Worm (Caenorhabditis elegans) whole organism, L2 larva: ENCODE results near the gene rnp-9.

ENCODE experiments used
- C34F6.9 ChIP-seq: fragments of 150-350 bp; optimal IDR thresholded peaks from 2 replicates; lab custom pipeline; 2014; ENCODE audit warnings: missing biosample characterization, missing genetic modification characterization
- F13H6.1 ChIP-seq: sonication (generic microtip); optimal IDR thresholded peaks from 2 replicates; lab custom pipeline; 2016; ENCODE audit warnings: missing genetic modification characterization, missing compliant biosample characterization
- R02D3.7 ChIP-seq: fragments of 150-350 bp; optimal IDR thresholded peaks from 2 replicates; lab custom pipeline; 2014; ENCODE audit warnings: missing biosample characterization, missing genetic modification characterization
- Y55F3AM.14 ChIP-seq: fragments of 200-800 bp; sonication (Bioruptor generic); optimal IDR thresholded peaks from 2 replicates; lab custom pipeline; 2018; ENCODE audit warnings: mild to moderate bottlenecking, missing genetic modification characterization, missing compliant biosample characterization
- ZK546.5 ChIP-seq: sonication (generic microtip); optimal IDR thresholded peaks from 2 replicates; lab custom pipeline; 2017; ENCODE audit warnings: missing biosample characterization, missing genetic modification characterization
- alr-1 ChIP-seq: fragments of 150-350 bp; optimal IDR thresholded peaks from 2 replicates; lab custom pipeline; 2014; ENCODE audit warnings: missing biosample characterization, missing genetic modification characterization
- aly-2 ChIP-seq: fragments of 150-350 bp; optimal IDR thresholded peaks from 2 replicates; lab custom pipeline; 2014; ENCODE audit warnings: missing biosample characterization, missing genetic modification characterization
- ama-1 ChIP-seq: fragments of 150-350 bp; optimal IDR thresholded peaks from 2 replicates; lab custom pipeline; 2018; ENCODE audit warnings: inconsistent platforms
- blmp-1 ChIP-seq: sonication (generic microtip); optimal IDR thresholded peaks from 2 replicates; lab custom pipeline; 2017; ENCODE audit warnings: missing genetic modification characterization, mild to moderate bottlenecking, missing compliant biosample characterization, antibody characterized with exemption, moderate library complexity; ENCODE audit not compliant: insufficient read depth
- ceh-16 ChIP-seq: fragments of 150-350 bp; optimal IDR thresholded peaks from 2 replicates; lab custom pipeline; 2014; ENCODE audit warnings: missing biosample characterization, missing genetic modification characterization
- ceh-82 ChIP-seq: fragments of 150-350 bp; optimal IDR thresholded peaks from 2 replicates; lab custom pipeline; 2014; ENCODE audit warnings: missing biosample characterization, missing genetic modification characterization
- crh-2 ChIP-seq: sonication (generic microtip); optimal IDR thresholded peaks from 2 replicates; lab custom pipeline; 2017; ENCODE audit warnings: missing biosample characterization, missing genetic modification characterization
- dmd-4 ChIP-seq: sonication (generic microtip); optimal IDR thresholded peaks from 2 replicates; lab custom pipeline; 2017; ENCODE audit warnings: missing biosample characterization, missing genetic modification characterization
- egl-27 ChIP-seq: sonication (generic microtip); optimal IDR thresholded peaks from 3 replicates; lab custom pipeline; 2017; ENCODE audit warnings: missing biosample characterization, missing genetic modification reagents, missing genetic modification characterization
- elt-1 ChIP-seq: fragments of 150-350 bp; optimal IDR thresholded peaks from 2 replicates; lab custom pipeline; 2014; ENCODE audit warnings: missing biosample characterization, missing genetic modification characterization
- elt-3 ChIP-seq: sonication (generic microtip); optimal IDR thresholded peaks from 2 replicates; lab custom pipeline; 2017; ENCODE audit warnings: missing biosample characterization, missing genetic modification characterization
- fos-1 ChIP-seq: fragments of 150-350 bp; optimal IDR thresholded peaks from 2 replicates; lab custom pipeline; 2014; ENCODE audit warnings: missing biosample characterization, missing genetic modification characterization
- gmeb-1 ChIP-seq: fragments of 150-350 bp; optimal IDR thresholded peaks from 2 replicates; lab custom pipeline; 2014; ENCODE audit warnings: missing biosample characterization, missing genetic modification characterization
- lin-11 ChIP-seq: fragments of 150-350 bp; sonication (generic microtip); optimal IDR thresholded peaks from 2 replicates; lab custom pipeline; 2014; ENCODE audit warnings: missing biosample characterization, missing genetic modification characterization, inconsistent platforms, mixed read lengths
- lin-13 ChIP-seq: fragments of 150-350 bp; optimal IDR thresholded peaks from 2 replicates; lab custom pipeline; 2014; ENCODE audit warnings: missing biosample characterization, missing genetic modification reagents, missing genetic modification characterization
- lin-39 ChIP-seq: fragments of 150-350 bp; optimal IDR thresholded peaks from 2 replicates; lab custom pipeline; 2014; ENCODE audit warnings: missing biosample characterization, missing genetic modification reagents, missing genetic modification characterization
- lsy-2 ChIP-seq, 2 experiments: fragments of 150-350 bp in 1 of 2; sonication (generic microtip) in 1 of 2; optimal IDR thresholded peaks; 2 replicates each; lab custom pipeline; 2014 to 2017; ENCODE audit warnings: missing biosample characterization in 2 of 2, missing genetic modification characterization in 2 of 2
- mab-5 ChIP-seq: fragments of 150-350 bp; optimal IDR thresholded peaks from 2 replicates; lab custom pipeline; 2014; ENCODE audit warnings: missing biosample characterization, missing genetic modification characterization
- mbf-1 ChIP-seq: sonication (generic microtip); optimal IDR thresholded peaks from 2 replicates; lab custom pipeline; 2017; ENCODE audit warnings: missing biosample characterization, missing genetic modification characterization
- mdl-1 ChIP-seq, 2 experiments: fragments of 150-350 bp in 1 of 2; sonication (generic microtip) in 1 of 2; optimal IDR thresholded peaks; 2 replicates each; lab custom pipeline; 2017; ENCODE audit warnings: missing biosample characterization in 2 of 2, missing genetic modification characterization in 2 of 2
- nhr-10 ChIP-seq: sonication (generic microtip); optimal IDR thresholded peaks from 2 replicates; lab custom pipeline; 2017; ENCODE audit warnings: missing biosample characterization, missing genetic modification characterization
- nhr-11 ChIP-seq: fragments of 150-350 bp; optimal IDR thresholded peaks from 2 replicates; lab custom pipeline; 2014; ENCODE audit warnings: missing biosample characterization, missing genetic modification characterization
- nhr-12 ChIP-seq: fragments of 150-350 bp; optimal IDR thresholded peaks from 2 replicates; lab custom pipeline; 2014; ENCODE audit warnings: missing biosample characterization, missing genetic modification characterization
- nhr-129 ChIP-seq: fragments of 150-350 bp; optimal IDR thresholded peaks from 2 replicates; lab custom pipeline; 2014; ENCODE audit warnings: missing biosample characterization, missing genetic modification characterization
- nhr-21 ChIP-seq: fragments of 150-350 bp; optimal IDR thresholded peaks from 2 replicates; lab custom pipeline; 2014; ENCODE audit warnings: missing biosample characterization, missing genetic modification characterization
- nhr-23 ChIP-seq: fragments of 150-350 bp; optimal IDR thresholded peaks from 2 replicates; lab custom pipeline; 2014; ENCODE audit warnings: missing biosample characterization, missing genetic modification reagents, missing genetic modification characterization
- nhr-237 ChIP-seq: fragments of 150-350 bp; optimal IDR thresholded peaks from 2 replicates; lab custom pipeline; 2014; ENCODE audit warnings: missing biosample characterization, missing genetic modification characterization
- nhr-25 ChIP-seq: fragments of 150-350 bp; sonication (generic microtip); optimal IDR thresholded peaks from 3 replicates; lab custom pipeline; 2014; ENCODE audit warnings: missing biosample characterization, missing genetic modification characterization
- nhr-6 ChIP-seq: fragments of 150-350 bp; optimal IDR thresholded peaks from 2 replicates; lab custom pipeline; 2014; ENCODE audit warnings: missing biosample characterization, missing genetic modification characterization
- nhr-77 ChIP-seq: fragments of 150-350 bp; optimal IDR thresholded peaks from 2 replicates; lab custom pipeline; 2014; ENCODE audit warnings: missing biosample characterization, missing genetic modification characterization
- peb-1 ChIP-seq: fragments of 150-350 bp; optimal IDR thresholded peaks from 2 replicates; lab custom pipeline; 2014; ENCODE audit warnings: missing biosample characterization, missing genetic modification characterization
- sem-4 ChIP-seq: fragments of 150-350 bp; optimal IDR thresholded peaks from 2 replicates; lab custom pipeline; 2014; ENCODE audit warnings: missing biosample characterization, missing genetic modification reagents, missing genetic modification characterization
- skn-1 ChIP-seq: sonication (generic microtip); optimal IDR thresholded peaks from 2 replicates; lab custom pipeline; 2017; ENCODE audit warnings: missing biosample characterization, missing genetic modification characterization
- sma-3 ChIP-seq: sonication (generic microtip); optimal IDR thresholded peaks from 2 replicates; lab custom pipeline; 2016; ENCODE audit warnings: missing genetic modification reagents, missing genetic modification characterization, missing compliant biosample characterization
- sma-9 ChIP-seq, 2 experiments: fragments of 150-350 bp in 1 of 2; sonication (generic microtip) in 1 of 2; optimal IDR thresholded peaks; 2 replicates each; lab custom pipeline; 2014 to 2016; ENCODE audit warnings: missing genetic modification characterization in 2 of 2, mild to moderate bottlenecking in 1 of 2, missing biosample characterization in 1 of 2, missing compliant biosample characterization in 1 of 2, missing genetic modification reagents in 1 of 2, moderate library complexity in 1 of 2
- snpc-4 ChIP-seq: fragments of 150-350 bp; optimal IDR thresholded peaks from 2 replicates; lab custom pipeline; 2014; ENCODE audit warnings: missing biosample characterization, missing genetic modification characterization
- unc-39 ChIP-seq: fragments of 150-350 bp; optimal IDR thresholded peaks from 2 replicates; lab custom pipeline; 2014; ENCODE audit warnings: missing biosample characterization, missing genetic modification characterization
- unc-55 ChIP-seq: fragments of 150-350 bp; sonication (generic microtip); optimal IDR thresholded peaks from 3 replicates; lab custom pipeline; 2014; ENCODE audit warnings: missing biosample characterization, missing genetic modification reagents, missing genetic modification characterization
- unc-62 ChIP-seq: fragments of 150-350 bp; optimal IDR thresholded peaks from 2 replicates; lab custom pipeline; 2014; ENCODE audit warnings: missing biosample characterization, missing genetic modification reagents, missing genetic modification characterization
- zag-1 ChIP-seq: fragments of 150-350 bp; optimal IDR thresholded peaks from 2 replicates; lab custom pipeline; 2014; ENCODE audit warnings: missing biosample characterization, missing genetic modification characterization
- ztf-1 ChIP-seq: fragments of 200-800 bp; sonication (Bioruptor generic); conservative IDR thresholded peaks from 2 replicates; pipeline ENCODE4 v1.3.6; 2022; ENCODE audit warnings: missing genetic modification characterization, missing compliant biosample characterization
- ztf-11 ChIP-seq: sonication (generic microtip); optimal IDR thresholded peaks from 2 replicates; lab custom pipeline; 2017; ENCODE audit warnings: missing biosample characterization, missing genetic modification characterization
- ztf-4 ChIP-seq: fragments of 150-350 bp; optimal IDR thresholded peaks from 2 replicates; lab custom pipeline; 2014; ENCODE audit warnings: missing biosample characterization, missing genetic modification characterization

rnp-9 gene

DNA sequence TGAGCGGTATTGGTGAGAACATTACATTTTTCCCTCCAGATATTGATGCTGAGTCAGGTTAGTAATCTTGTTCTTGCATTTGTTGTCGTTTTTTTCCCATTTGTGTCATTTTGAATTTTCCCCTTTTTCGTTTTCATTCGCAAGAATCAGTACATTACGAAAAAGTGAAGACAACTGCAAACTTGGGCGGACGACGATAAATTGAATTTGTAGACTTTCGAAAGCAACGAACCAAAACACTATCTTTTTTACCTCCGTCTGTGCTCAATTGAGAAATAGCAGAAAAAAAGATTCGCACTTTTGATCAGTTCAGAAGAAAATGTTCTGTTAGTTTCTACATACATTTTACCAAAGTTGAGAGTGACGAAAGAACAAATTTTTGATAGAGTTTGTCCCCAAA lies 12.0 kb upstream of the rnp-9 start:
- TF ChIP-seq sma-9 (GFP tag; optimal IDR thresholded peaks at IDR 0.05; lab: Kevin White, UChicago): no peak
- no peak for TF ChIP-seq sma-9 (tag; optimal IDR thresholded peaks at IDR 0.05; lab: Kevin White, UChicago)
- no peak for TF ChIP-seq alr-1 (tag; lab: Kevin White, UChicago)
- no peak for TF ChIP-seq egl-27 (tag; lab: Kevin White, UChicago)
- TF ChIP-seq nhr-12: no peak
- TF ChIP-seq ama-1: no peak
- TF ChIP-seq nhr-10: no peak
- TF ChIP-seq aly-2 (tag; lab: Kevin White, UChicago): no peak

DNA sequence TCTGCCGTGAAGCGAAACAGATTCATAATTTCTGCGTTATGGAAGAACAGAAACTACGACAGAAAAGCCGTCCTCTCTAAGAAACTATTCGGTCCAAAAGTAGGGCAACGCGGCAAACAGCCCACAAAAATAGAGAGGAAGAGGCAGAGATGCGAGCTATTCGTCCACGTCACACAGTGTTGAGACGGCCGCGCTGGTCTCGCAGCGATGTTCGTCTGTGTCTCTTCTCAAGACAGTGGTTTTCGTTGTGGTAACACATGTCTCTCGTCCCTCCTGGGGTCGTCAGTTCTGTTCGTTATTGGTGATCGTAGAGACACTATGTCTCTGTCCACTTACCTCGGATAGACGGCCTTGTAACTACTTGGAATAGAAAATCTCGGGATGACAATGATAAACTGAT lies 8.4 kb upstream of the rnp-9 start, which contains the start of gene erd-2.1:
TSS of gene erd-2.1 (minus strand) at position 114 of the 400 bp plus-strand sequence.
- TF ChIP-seq elt-1 (tag; lab: Kevin White, UChicago) (no peak), ztf-11 (tag; lab: Kevin White, UChicago) (no peak), egl-27 (tag; lab: Kevin White, UChicago) (no peak), zag-1 (peak; percentile 59), nhr-6 (tag; lab: Kevin White, UChicago) (no peak), mbf-1 (no peak), crh-2 (peak; percentile 98), nhr-12 (no peak), skn-1 (no peak), unc-62 (GFP tag; lab: Kevin White, UChicago) (no peak), unc-55 (GFP tag; lab: Kevin White, UChicago) (peak; percentile 67), lsy-2 (tag; optimal IDR thresholded peaks at IDR 0.05; lab: Kevin White, UChicago) (peak in 1 of 2 experiments; percentile 72), lin-39 (tag; lab: Kevin White, UChicago) (no peak), nhr-237 (tag; lab: Kevin White, UChicago) (no peak), ceh-82 (tag; lab: Kevin White, UChicago) (no peak), ztf-1 (GFP tag; lab: Robert Waterston, UW) (no peak), nhr-11 (no peak), sma-9 (GFP tag; optimal IDR thresholded peaks at IDR 0.05; lab: Kevin White, UChicago) (peak; percentile 71), sma-9 (tag; optimal IDR thresholded peaks at IDR 0.05; lab: Kevin White, UChicago) (no peak), nhr-77 (tag; lab: Kevin White, UChicago) (no peak), R02D3.7 (no peak), elt-3 (no peak), ama-1 (no peak), blmp-1 (tag; lab: Kevin White, UChicago) (no peak), sem-4 (tag; lab: Kevin White, UChicago) (peak; percentile 67), lin-13 (GFP tag; lab: Kevin White, UChicago) (peak; percentile 37), lin-11 (tag; lab: Kevin White, UChicago) (no peak), dmd-4 (no peak), nhr-21 (peak; percentile 72), nhr-10 (no peak), nhr-23 (no peak), Y55F3AM.14 (no peak), mdl-1 (tag; optimal IDR thresholded peaks at IDR 0.05; lab: Kevin White, UChicago) (peak; percentile 9 to 40), unc-39 (no peak), nhr-25 (tag; lab: Kevin White, UChicago) (no peak), aly-2 (tag; lab: Kevin White, UChicago) (no peak), ztf-4 (tag; lab: Kevin White, UChicago) (no peak), F13H6.1 (peak; percentile 51), C34F6.9 (tag; lab: Kevin White, UChicago) (peak; percentile 62), peb-1 (tag; lab: Kevin White, UChicago) (no peak), fos-1 (tag; lab: Kevin White, UChicago) (peak; percentile 73), gmeb-1 (tag; lab: Kevin White, UChicago) (no peak), ZK546.5 (tag; lab: Kevin White, UChicago) (no peak), sma-3 (GFP tag; lab: Kevin White, UChicago) (peak; percentile 55), nhr-129 (tag; lab: Kevin White, UChicago) (peak; percentile 87), alr-1 (tag; lab: Kevin White, UChicago) (no peak), snpc-4 (tag; lab: Kevin White, UChicago) (no peak), ceh-16 (peak; percentile 7), mab-5 (tag; lab: Kevin White, UChicago) (no peak)
